Worm (Caenorhabditis elegans) whole organism, L3 larva: ENCODE measurements around the gene molo-1.

ENCODE experiments used
- ama-1 ChIP-seq: fragments of 150-350 bp; optimal IDR thresholded peaks from 2 replicates; lab custom pipeline; 2018
- egl-5 ChIP-seq: fragments of 150-350 bp; optimal IDR thresholded peaks from 2 replicates; lab custom pipeline; 2017; ENCODE audit warnings: missing biosample characterization, missing genetic modification reagents, missing genetic modification characterization, inconsistent platforms
- elt-1 ChIP-seq: fragments of 150-350 bp; optimal IDR thresholded peaks from 2 replicates; lab custom pipeline; 2014; ENCODE audit warnings: missing biosample characterization, missing genetic modification characterization
- elt-3 ChIP-seq, 3 experiments: fragments of 150-350 bp in 1 of 3; sonication (generic microtip) in 2 of 3; optimal IDR thresholded peaks; 2 replicates in 2 of 3; 4 replicates in 1 of 3; lab custom pipeline; 2014 to 2017; ENCODE audit warnings: missing biosample characterization in 3 of 3, missing genetic modification characterization in 3 of 3
- fos-1 ChIP-seq: fragments of 150-350 bp; optimal IDR thresholded peaks from 2 replicates; lab custom pipeline; 2014; ENCODE audit warnings: missing biosample characterization, missing genetic modification characterization
- hmg-11 ChIP-seq: sonication (generic microtip); optimal IDR thresholded peaks from 2 replicates; lab custom pipeline; 2016; ENCODE audit warnings: missing genetic modification characterization, missing compliant biosample characterization
- mdl-1 ChIP-seq: fragments of 150-350 bp; optimal IDR thresholded peaks from 2 replicates; lab custom pipeline; 2014; ENCODE audit warnings: missing biosample characterization, missing genetic modification characterization
- skn-1 ChIP-seq: fragments of 150-350 bp; optimal IDR thresholded peaks from 2 replicates; lab custom pipeline; 2014; ENCODE audit warnings: missing biosample characterization, missing genetic modification characterization
- snpc-4 ChIP-seq: fragments of 150-350 bp; optimal IDR thresholded peaks from 2 replicates; lab custom pipeline; 2014; ENCODE audit warnings: missing biosample characterization, missing genetic modification characterization
- unc-39 ChIP-seq: sonication (generic microtip); optimal IDR thresholded peaks from 4 replicates; lab custom pipeline; 2017; ENCODE audit warnings: missing biosample characterization, missing genetic modification characterization
- unc-62 ChIP-seq: fragments of 150-350 bp; sonication (generic microtip); optimal IDR thresholded peaks from 4 replicates; lab custom pipeline; 2014; ENCODE audit warnings: missing biosample characterization, missing genetic modification reagents, missing genetic modification characterization
- zag-1 ChIP-seq: fragments of 150-350 bp; optimal IDR thresholded peaks from 2 replicates; lab custom pipeline; 2014; ENCODE audit warnings: missing biosample characterization, missing genetic modification characterization

DNA sequence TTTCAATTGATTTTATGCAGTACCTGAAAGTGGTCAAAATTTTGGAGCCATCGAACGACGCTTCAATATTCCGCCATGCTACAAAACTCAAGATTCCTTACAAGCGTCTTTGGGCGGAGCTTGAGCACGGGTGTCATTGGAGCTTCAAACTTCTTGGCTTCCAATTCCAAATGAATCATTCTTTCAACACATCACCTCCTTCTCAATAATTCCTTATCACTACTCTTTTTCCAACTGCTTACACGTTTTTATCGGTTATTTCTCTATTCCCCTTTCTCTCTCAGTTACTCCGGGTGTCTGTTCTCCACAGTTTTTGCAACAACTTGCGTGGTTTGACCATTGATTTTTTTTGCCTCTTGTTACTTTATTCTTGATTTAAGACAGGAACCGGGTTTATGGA lies 27.1 kb upstream of the molo-1 start, which contains the start of gene F09F7.5:
- TF ChIP-seq skn-1, result no peak
- TF ChIP-seq zag-1, result no peak
- TF ChIP-seq elt-3 (tag; optimal IDR thresholded peaks at IDR 0.05; lab: Kevin White, UChicago), result no peak
- TF ChIP-seq ama-1, result no peak
- no peak for TF ChIP-seq snpc-4 (tag; lab: Kevin White, UChicago)
- TF ChIP-seq unc-39 (tag; lab: Kevin White, UChicago), result no peak
- TF ChIP-seq unc-62 (GFP tag; lab: Kevin White, UChicago), result no peak
- TF ChIP-seq mdl-1 (tag; lab: Kevin White, UChicago), result no peak
- no peak for TF ChIP-seq fos-1
- no peak for TF ChIP-seq hmg-11 (tag; lab: Kevin White, UChicago)
- TF ChIP-seq elt-1, result no peak
- TF ChIP-seq egl-5 (tag; lab: Kevin White, UChicago), result no peak
